Fruit fly (Drosophila melanogaster) whole organism, embryonic: ENCODE measurements around the gene CG31559.

ENCODE experiments used
- Ada2b ChIP-seq: fragments of 200-800 bp; sonication (Bioruptor generic); IDR thresholded peaks from 2 replicates; pipeline ENCODE4 v1.3.6; 2022; ENCODE audit warnings: missing biosample characterization, missing genetic modification characterization
- Bgb ChIP-seq: fragments of 200-800 bp; sonication (Bioruptor generic); IDR thresholded peaks from 2 replicates; pipeline ENCODE4 v1.3.6; 2022; ENCODE audit warnings: missing biosample characterization, missing genetic modification characterization; ENCODE audit not compliant: partially characterized antibody
- CG10267 ChIP-seq: fragments of 200-800 bp; sonication (Bioruptor generic); optimal IDR thresholded peaks from 2 replicates; lab custom pipeline; 2018; ENCODE audit warnings: missing biosample characterization, mild to moderate bottlenecking, missing genetic modification characterization, moderate library complexity
- CG10366 ChIP-seq: fragments of 200-800 bp; sonication (Bioruptor generic); IDR thresholded peaks from 2 replicates; pipeline ENCODE4 v1.3.6; 2022; ENCODE audit warnings: missing biosample characterization, missing genetic modification characterization
- CG11093 ChIP-seq: fragments of 200-800 bp; sonication (Bioruptor generic); IDR thresholded peaks from 3 replicates; pipeline ENCODE4 v1.3.6; 2022; ENCODE audit warnings: missing biosample characterization, missing genetic modification characterization
- CG13894 ChIP-seq: fragments of 200-800 bp; sonication (Bioruptor generic); optimal IDR thresholded peaks from 3 replicates; lab custom pipeline; 2018; ENCODE audit warnings: missing biosample characterization, mild to moderate bottlenecking, missing genetic modification characterization, moderate library complexity
- CG14710 ChIP-seq: fragments of 200-800 bp; sonication (Bioruptor generic); optimal IDR thresholded peaks from 3 replicates; lab custom pipeline; 2019; ENCODE audit warnings: missing biosample characterization, mild to moderate bottlenecking, missing genetic modification characterization, moderate library complexity
- CG1647 ChIP-seq: fragments of 200-800 bp; sonication (Bioruptor generic); optimal IDR thresholded peaks from 3 replicates; lab custom pipeline; 2016; ENCODE audit warnings: missing biosample characterization, missing genetic modification characterization
- CG16779 ChIP-seq: fragments of 200-800 bp; sonication (Bioruptor generic); IDR thresholded peaks from 2 replicates; pipeline ENCODE4 v1.3.6; 2022; ENCODE audit warnings: missing biosample characterization, missing genetic modification characterization
- CG16813 ChIP-seq: fragments of 200-800 bp; sonication (Bioruptor generic); IDR thresholded peaks from 3 replicates; pipeline ENCODE4 v1.3.6; 2022; ENCODE audit warnings: missing biosample characterization, missing genetic modification characterization; ENCODE audit not compliant: partially characterized antibody
- CG2116 ChIP-seq: fragments of 200-800 bp; sonication (Bioruptor generic); optimal IDR thresholded peaks from 3 replicates; lab custom pipeline; 2018; ENCODE audit warnings: missing biosample characterization, mild to moderate bottlenecking, missing genetic modification characterization
- CG2120 ChIP-seq: fragments of 200-800 bp; sonication (Bioruptor generic); optimal IDR thresholded peaks from 3 replicates; lab custom pipeline; 2016; ENCODE audit warnings: missing biosample characterization, missing genetic modification characterization
- CG2202 ChIP-seq: fragments of 200-800 bp; sonication (Bioruptor generic); optimal IDR thresholded peaks from 2 replicates; lab custom pipeline; 2018; ENCODE audit warnings: missing biosample characterization, mild to moderate bottlenecking, missing genetic modification characterization
- CG2875 ChIP-seq: fragments of 200-800 bp; sonication (Bioruptor generic); optimal IDR thresholded peaks from 2 replicates; lab custom pipeline; 2017; ENCODE audit warnings: missing biosample characterization, mild to moderate bottlenecking, missing genetic modification characterization, missing genetic modification reagents
- CG32532 ChIP-seq: fragments of 200-800 bp; sonication (Bioruptor generic); IDR thresholded peaks from 2 replicates; pipeline ENCODE4 v1.3.6; 2022; ENCODE audit warnings: missing biosample characterization, missing genetic modification characterization
- CG34224 ChIP-seq: fragments of 200-800 bp; sonication (Bioruptor generic); IDR thresholded peaks from 3 replicates; pipeline ENCODE4 v1.3.6; 2022; ENCODE audit warnings: missing biosample characterization, missing genetic modification characterization; ENCODE audit not compliant: partially characterized antibody
- CG4404 ChIP-seq: fragments of 200-800 bp; sonication (Bioruptor generic); IDR thresholded peaks from 2 replicates; pipeline ENCODE4 v1.3.6; 2022; ENCODE audit warnings: missing biosample characterization, missing genetic modification characterization
- CG6254 ChIP-seq: fragments of 200-800 bp; sonication (Bioruptor generic); optimal IDR thresholded peaks from 3 replicates; lab custom pipeline; 2017; ENCODE audit warnings: mild to moderate bottlenecking, missing biosample characterization, missing genetic modification reagents, missing genetic modification characterization
- CG6689 ChIP-seq: fragments of 200-800 bp; sonication (Bioruptor generic); IDR thresholded peaks from 2 replicates; pipeline ENCODE4 v1.3.6; 2022; ENCODE audit warnings: missing biosample characterization, missing genetic modification characterization
- CG7963 ChIP-seq: fragments of 200-800 bp; sonication (Bioruptor generic); IDR thresholded peaks from 3 replicates; pipeline ENCODE4 v1.3.6; 2022; ENCODE audit warnings: missing biosample characterization, missing genetic modification characterization; ENCODE audit not compliant: partially characterized antibody
- CG9817 ChIP-seq: fragments of 200-800 bp; sonication (Bioruptor generic); optimal IDR thresholded peaks from 2 replicates; lab custom pipeline; 2018; ENCODE audit warnings: missing biosample characterization, mild to moderate bottlenecking, missing genetic modification characterization, moderate library complexity
- CG9876 ChIP-seq: fragments of 200-800 bp; sonication (Bioruptor generic); optimal IDR thresholded peaks from 2 replicates; lab custom pipeline; 2016; ENCODE audit warnings: missing biosample characterization, missing genetic modification characterization
- Dll ChIP-seq: fragments of 200-800 bp; sonication (Bioruptor generic); IDR thresholded peaks from 4 replicates; pipeline ENCODE4 v1.3.6; 2022; ENCODE audit warnings: missing biosample characterization, missing genetic modification characterization; ENCODE audit not compliant: partially characterized antibody
- Fer2 ChIP-seq: fragments of 200-800 bp; sonication (Bioruptor generic); optimal IDR thresholded peaks from 2 replicates; lab custom pipeline; 2018; ENCODE audit warnings: missing biosample characterization, mild to moderate bottlenecking, missing genetic modification characterization, moderate library complexity
- GATAe ChIP-seq: fragments of 200-800 bp; sonication (Bioruptor generic); conservative IDR thresholded peaks from 2 replicates; pipeline ENCODE4 v1.3.6; 2022; ENCODE audit warnings: missing biosample characterization, missing genetic modification characterization
- Gug ChIP-seq: fragments of 200-800 bp; sonication (Bioruptor generic); IDR thresholded peaks from 4 replicates; pipeline ENCODE4 v1.3.6; 2022; ENCODE audit warnings: missing biosample characterization, missing genetic modification characterization
- Hmr ChIP-seq: fragments of 200-800 bp; sonication (Bioruptor generic); optimal IDR thresholded peaks from 3 replicates; lab custom pipeline; 2017; ENCODE audit warnings: mild to moderate bottlenecking, missing biosample characterization, missing genetic modification reagents, missing genetic modification characterization
- NFAT ChIP-seq: fragments of 200-800 bp; sonication (Bioruptor generic); IDR thresholded peaks from 2 replicates; pipeline ENCODE4 v1.3.6; 2022; ENCODE audit warnings: missing biosample characterization, missing genetic modification characterization
- Nf-YC ChIP-seq: fragments of 200-800 bp; optimal IDR thresholded peaks from 3 replicates; lab custom pipeline; 2019; ENCODE audit warnings: missing biosample characterization, mild to moderate bottlenecking, missing genetic modification characterization, moderate library complexity
- NfI ChIP-seq: fragments of 200-800 bp; sonication (Bioruptor generic); optimal IDR thresholded peaks from 3 replicates; lab custom pipeline; 2018; ENCODE audit warnings: missing biosample characterization, mild to moderate bottlenecking, missing genetic modification characterization, moderate library complexity
- Oaz ChIP-seq: fragments of 200-800 bp; sonication (Bioruptor generic); IDR thresholded peaks from 2 replicates; pipeline ENCODE4 v1.3.6; 2022; ENCODE audit warnings: missing biosample characterization, missing genetic modification characterization
- Ravus ChIP-seq: fragments of 200-800 bp; sonication (Bioruptor generic); IDR thresholded peaks from 2 replicates; pipeline ENCODE4 v1.3.6; 2022; ENCODE audit warnings: missing biosample characterization, missing genetic modification characterization
- Rfx ChIP-seq: fragments of 200-800 bp; sonication (Bioruptor generic); IDR thresholded peaks from 2 replicates; pipeline ENCODE4 v1.3.6; 2022; ENCODE audit warnings: missing biosample characterization, missing genetic modification characterization
- Trl ChIP-seq, 3 experiments: fragments of >200 bp in 2 of 3; fragments of 200-800 bp in 1 of 3; sonication (Bioruptor generic) in 1 of 3; optimal IDR thresholded peaks; 2 replicates in 1 of 3; 3 replicates in 2 of 3; lab custom pipeline; 2016 to 2017; ENCODE audit warnings: missing biosample characterization in 1 of 3, missing genetic modification characterization in 1 of 3
- ato ChIP-seq: fragments of 200-800 bp; sonication (Bioruptor generic); IDR thresholded peaks from 2 replicates; pipeline ENCODE4 v1.3.6; 2022; ENCODE audit warnings: missing biosample characterization, missing genetic modification characterization; ENCODE audit not compliant: partially characterized antibody
- bigmax ChIP-seq: fragments of 200-800 bp; sonication (Bioruptor generic); optimal IDR thresholded peaks from 2 replicates; lab custom pipeline; 2018; ENCODE audit warnings: missing biosample characterization, mild to moderate bottlenecking, missing genetic modification characterization
- chif ChIP-seq, 2 experiments: fragments of 200-800 bp; sonication (Bioruptor generic); optimal IDR thresholded peaks; 3 replicates each; lab custom pipeline; 2016; ENCODE audit warnings: missing biosample characterization in 2 of 2, missing genetic modification characterization in 2 of 2
- chm ChIP-seq: fragments of 200-800 bp; sonication (Bioruptor generic); IDR thresholded peaks from 2 replicates; pipeline ENCODE4 v1.3.6; 2022; ENCODE audit warnings: missing biosample characterization, missing genetic modification characterization
- corto ChIP-seq: fragments of 200-800 bp; sonication (Bioruptor generic); optimal IDR thresholded peaks from 2 replicates; lab custom pipeline; 2016; ENCODE audit warnings: missing biosample characterization, mild to moderate bottlenecking, missing genetic modification characterization, moderate library complexity
- dysf ChIP-seq: fragments of 200-800 bp; sonication (Bioruptor generic); IDR thresholded peaks from 3 replicates; pipeline ENCODE4 v1.3.6; 2022; ENCODE audit warnings: missing biosample characterization, missing genetic modification characterization
- emc ChIP-seq: fragments of 200-800 bp; sonication (Bioruptor generic); optimal IDR thresholded peaks from 2 replicates; lab custom pipeline; 2016; ENCODE audit warnings: missing biosample characterization, missing genetic modification characterization
- fd96Cb ChIP-seq: fragments of 200-800 bp; sonication (Bioruptor generic); optimal IDR thresholded peaks from 2 replicates; lab custom pipeline; 2018; ENCODE audit warnings: missing biosample characterization, mild to moderate bottlenecking, missing genetic modification characterization, moderate library complexity
- hkb ChIP-seq, 2 experiments: fragments of 200-800 bp in 1 of 2; fragments of >200 bp in 1 of 2; sonication (Bioruptor generic) in 1 of 2; IDR thresholded peaks in 1 of 2; optimal IDR thresholded peaks in 1 of 2; 2 replicates each; pipeline versions ENCODE4 v1.3.6 to Lab custom; 2017 to 2022; ENCODE audit warnings: missing biosample characterization in 1 of 2, missing genetic modification characterization in 1 of 2
- jing ChIP-seq: fragments of 200-800 bp; sonication (Bioruptor generic); optimal IDR thresholded peaks from 2 replicates; lab custom pipeline; 2018; ENCODE audit warnings: missing biosample characterization, mild to moderate bottlenecking, missing genetic modification characterization
- pb ChIP-seq: fragments of 200-800 bp; sonication (Bioruptor generic); optimal IDR thresholded peaks from 3 replicates; lab custom pipeline; 2016; ENCODE audit warnings: missing biosample characterization, missing genetic modification characterization
- phol ChIP-seq: fragments of 200-800 bp; sonication (Bioruptor generic); optimal IDR thresholded peaks from 3 replicates; lab custom pipeline; 2018; ENCODE audit warnings: missing biosample characterization, mild to moderate bottlenecking, missing genetic modification characterization, moderate library complexity
- psq ChIP-seq: fragments of 200-800 bp; sonication (Bioruptor generic); optimal IDR thresholded peaks from 2 replicates; lab custom pipeline; 2017; ENCODE audit warnings: missing biosample characterization, missing genetic modification characterization
- sim ChIP-seq: fragments of 200-800 bp; sonication (Bioruptor generic); IDR thresholded peaks from 2 replicates; pipeline ENCODE4 v1.3.6; 2022; ENCODE audit warnings: missing biosample characterization, missing genetic modification characterization
- sima ChIP-seq: fragments of 200-800 bp; sonication (Bioruptor generic); optimal IDR thresholded peaks from 2 replicates; lab custom pipeline; 2016; ENCODE audit warnings: missing biosample characterization, missing genetic modification characterization
- twi ChIP-seq: fragments of 200-800 bp; optimal IDR thresholded peaks from 2 replicates; lab custom pipeline; 2019; ENCODE audit warnings: missing biosample characterization, mild to moderate bottlenecking, missing genetic modification characterization, moderate library complexity

The CG31559 gene

dm6 chr3R:6170737-6171136, 13.7 kb upstream of the CG31559 start (continued):
- TF ChIP-seq CG2202 (tag; lab: Kevin White, UChicago) (no peak), sim (GFP tag; lab: Robert Waterston, UW) (no peak), NfI (no peak), Rfx (GFP tag; lab: Robert Waterston, UW) (peak; percentile 50), Nf-YC (tag; lab: Kevin White, UChicago) (no peak), Gug (GFP tag; lab: Robert Waterston, UW) (no peak), CG4404 (no peak), Bgb (peak; percentile 86), CG2116 (GFP tag; lab: Kevin White, UChicago) (no peak), phol (tag; lab: Kevin White, UChicago) (peak; percentile 14), CG32532 (GFP tag; lab: Robert Waterston, UW) (peak; percentile 30; the same call in 1 of the 2 replicates), CG9817 (no peak), Dll (GFP tag; lab: Robert Waterston, UW) (no peak), CG6689 (GFP tag; lab: Robert Waterston, UW) (no peak), Ravus (GFP tag; lab: Robert Waterston, UW) (no peak), CG16813 (GFP tag; lab: Robert Waterston, UW) (peak; percentile 53; the same call in 2 of the 3 replicates), CG7963 (GFP tag; lab: Robert Waterston, UW) (peak; percentile 31; the same call in 1 of the 3 replicates), CG2120 (GFP tag; lab: Kevin White, UChicago) (peak; percentile 39), GATAe (GFP tag; lab: Robert Waterston, UW) (no peak), pb (GFP tag; lab: Kevin White, UChicago) (no peak), CG13894 (peak; percentile 28), CG10267 (peak; percentile 7), ato (GFP tag; lab: Robert Waterston, UW) (no peak), jing (GFP tag; lab: Kevin White, UChicago) (no peak), dysf (no peak), hkb (optimal IDR thresholded peaks at IDR 0.05; lab: Kevin White, UChicago) (peak; percentile 15), hkb (GFP tag; IDR thresholded peaks at IDR 0.05; lab: Robert Waterston, UW) (no peak), Hmr (GFP tag; lab: Kevin White, UChicago) (peak; percentile 61), twi (tag; lab: Kevin White, UChicago) (no peak), Fer2 (tag; lab: Kevin White, UChicago) (no peak), CG6254 (GFP tag; lab: Kevin White, UChicago) (no peak), Oaz (GFP tag; lab: Robert Waterston, UW) (no peak), CG1647 (no peak), bigmax (GFP tag; lab: Kevin White, UChicago) (no peak), chm (GFP tag; lab: Robert Waterston, UW) (no peak), psq (GFP tag; lab: Kevin White, UChicago) (no peak), CG16779 (GFP tag; lab: Robert Waterston, UW) (no peak), Ada2b (GFP tag; lab: Robert Waterston, UW) (no peak), CG10366 (GFP tag; lab: Robert Waterston, UW) (no peak), CG11093 (GFP tag; lab: Robert Waterston, UW) (no peak), CG9876 (GFP tag; lab: Kevin White, UChicago) (peak; percentile 39), chif (GFP tag; optimal IDR thresholded peaks at IDR 0.05; lab: Kevin White, UChicago) (no peak), Trl (optimal IDR thresholded peaks at IDR 0.05; lab: Kevin White, UChicago) (no peak), Trl (GFP tag; optimal IDR thresholded peaks at IDR 0.05; lab: Kevin White, UChicago) (peak; percentile 15), NFAT (GFP tag; lab: Robert Waterston, UW) (peak; percentile 32; the same call in 1 of the 2 replicates), fd96Cb (no peak), emc (no peak), sima (GFP tag; lab: Kevin White, UChicago) (no peak), CG2875 (no peak), CG34224 (GFP tag; lab: Robert Waterston, UW) (no peak), CG14710 (tag; lab: Kevin White, UChicago) (peak; percentile 39), corto (GFP tag; lab: Kevin White, UChicago) (no peak)
